Fruit fly (Drosophila melanogaster) whole organism, wandering third instar larva: Measurements from ENCODE around the gene CG12691.

Experiments
- CG9705 ChIP-seq: fragments of 200-800 bp; sonication (Bioruptor generic); optimal IDR thresholded peaks from 2 replicates; lab custom pipeline; 2018; ENCODE audit warnings: missing biosample characterization, mild to moderate bottlenecking, missing genetic modification characterization
- CrebA ChIP-seq: fragments of 200-800 bp; sonication (Bioruptor generic); optimal IDR thresholded peaks from 2 replicates; lab custom pipeline; 2016; ENCODE audit warnings: missing biosample characterization, mild to moderate bottlenecking, missing genetic modification characterization, borderline replicate concordance
- Dfd ChIP-seq: fragments of >200 bp; optimal IDR thresholded peaks from 2 replicates; lab custom pipeline; 2017; ENCODE audit warnings: missing biosample characterization, missing genetic modification characterization
- GATAd ChIP-seq: sonication (Bioruptor generic); optimal IDR thresholded peaks from 2 replicates; lab custom pipeline; 2016; ENCODE audit warnings: missing biosample characterization, missing genetic modification characterization
- HLH106 ChIP-seq: fragments of 200-800 bp; optimal IDR thresholded peaks from 3 replicates; lab custom pipeline; 2019; ENCODE audit warnings: missing biosample characterization, mild to moderate bottlenecking, missing genetic modification characterization, moderate library complexity
- Hr78 ChIP-seq: fragments of >200 bp; optimal IDR thresholded peaks from 2 replicates; lab custom pipeline; 2017; ENCODE audit warnings: missing biosample characterization, missing genetic modification characterization
- Myc ChIP-seq: fragments of >200 bp; optimal IDR thresholded peaks from 2 replicates; lab custom pipeline; 2017
- brk ChIP-seq: fragments of 200-800 bp; sonication (Bioruptor generic); optimal IDR thresholded peaks from 2 replicates; lab custom pipeline; 2016; ENCODE audit warnings: missing biosample characterization, mild to moderate bottlenecking, missing genetic modification characterization
- dl ChIP-seq, 2 experiments: fragments of 175-275, 200-275 bp in 1 of 2; fragments of 200-275 bp in 1 of 2; sonication (Bioruptor generic); optimal IDR thresholded peaks; lab custom pipeline; 2018; ENCODE audit warnings: mild to moderate bottlenecking in 2 of 2, missing biosample characterization in 2 of 2, missing genetic modification characterization in 2 of 2, moderate library complexity in 2 of 2; ENCODE audit not compliant: partially characterized antibody in 2 of 2, insufficient read depth in 1 of 2
- dmrt93B ChIP-seq: fragments of 200-800 bp; sonication (Bioruptor generic); optimal IDR thresholded peaks from 2 replicates; lab custom pipeline; 2018; ENCODE audit warnings: missing biosample characterization, mild to moderate bottlenecking, missing genetic modification characterization
- dsf ChIP-seq: sonication (Bioruptor generic); optimal IDR thresholded peaks from 2 replicates; lab custom pipeline; 2016; ENCODE audit warnings: missing biosample characterization, missing genetic modification characterization, borderline replicate concordance
- fru ChIP-seq: fragments of 200-800 bp; sonication (Bioruptor generic); optimal IDR thresholded peaks from 3 replicates; lab custom pipeline; 2016; ENCODE audit warnings: missing biosample characterization, mild to moderate bottlenecking, missing genetic modification characterization
- lola ChIP-seq: fragments of >200 bp; optimal IDR thresholded peaks from 2 replicates; lab custom pipeline; 2017; ENCODE audit warnings: missing biosample characterization, missing genetic modification characterization
- psq ChIP-seq: fragments of 200-800 bp; sonication (Bioruptor generic); optimal IDR thresholded peaks from 3 replicates; lab custom pipeline; 2017; ENCODE audit warnings: missing biosample characterization, mild to moderate bottlenecking, missing genetic modification characterization, moderate library complexity
- rgr ChIP-seq: fragments of 200-800 bp; sonication (Bioruptor generic); optimal IDR thresholded peaks from 3 replicates; lab custom pipeline; 2016; ENCODE audit warnings: missing biosample characterization, mild to moderate bottlenecking, missing genetic modification characterization
- sv ChIP-seq: fragments of 200-800 bp; sonication (Bioruptor generic); optimal IDR thresholded peaks from 3 replicates; lab custom pipeline; 2016; ENCODE audit warnings: missing biosample characterization, missing genetic modification characterization
- tai ChIP-seq: sonication (Bioruptor generic); optimal IDR thresholded peaks from 2 replicates; lab custom pipeline; 2016; ENCODE audit warnings: missing biosample characterization, missing genetic modification characterization

CG12691 gene

dm6 chrX:4311699-4312098 lies 45.8 kb downstream of the CG12691 start, which contains the start of gene CG15579:
CG15579 (minus strand) TSS chrX:4311799.
- TF ChIP-seq GATAd (no peak), Myc (lab: Kevin White, UChicago) (no peak), sv (GFP tag; lab: Kevin White, UChicago) (no peak), dsf (GFP tag; lab: Kevin White, UChicago) (no peak), CG9705 (no peak), brk (GFP tag; lab: Kevin White, UChicago) (no peak), fru (GFP tag; lab: Kevin White, UChicago) (no peak), HLH106 (tag; lab: Kevin White, UChicago) (no peak), rgr (GFP tag; lab: Kevin White, UChicago) (no peak), psq (no peak), tai (GFP tag; lab: Kevin White, UChicago) (no peak), dl (GFP tag; optimal IDR thresholded peaks at IDR 0.05; lab: Kevin White, UChicago; ENCODE audit: insufficient read depth in 1 of 2, partially characterized antibody in 2 of 2) (no peak), CrebA (GFP tag; lab: Kevin White, UChicago) (no peak), Dfd (GFP tag; lab: Kevin White, UChicago) (no peak), Hr78 (no peak), lola (GFP tag; lab: Kevin White, UChicago) (no peak), dmrt93B (GFP tag; lab: Kevin White, UChicago) (no peak)
